Worm (Caenorhabditis elegans): ENCODE measurements around the gene chmp-7.

ce11 chrII:9017628-9018027, 37.1 kb upstream of the chmp-7 start:
- TF ChIP-seq ceh-9 (tag; optimal IDR thresholded peaks at IDR 0.05) (no peak), C38D4.7 (GFP tag; optimal IDR thresholded peaks at IDR 0.05) (no peak), elt-2 (tag; optimal IDR thresholded peaks at IDR 0.05) (no peak), tbx-7 (tag; optimal IDR thresholded peaks at IDR 0.05) (no peak), ref-2 (tag; optimal IDR thresholded peaks at IDR 0.05) (no peak), nhr-11 (tag; optimal IDR thresholded peaks at IDR 0.05) (no peak), fkh-10 (GFP tag; optimal IDR thresholded peaks at IDR 0.05) (no peak), pax-1 (tag; optimal IDR thresholded peaks at IDR 0.05) (no peak), sdc-2 (tag; optimal IDR thresholded peaks at IDR 0.05) (no peak), hlh-6 (tag; optimal IDR thresholded peaks at IDR 0.05) (no peak)

Measured in whole organism, late embryonic.